Fruit fly (Drosophila melanogaster) whole organism, pupa: ENCODE data around the gene CG6034.

Source experiments
- CG10348 ChIP-seq: fragments of 200-800 bp; sonication (Bioruptor generic); IDR thresholded peaks from 2 replicates; pipeline ENCODE4 v1.3.6; 2022; ENCODE audit warnings: missing biosample characterization, missing genetic modification characterization
- CG17806 ChIP-seq: fragments of 200-800 bp; sonication (Bioruptor generic); optimal IDR thresholded peaks from 2 replicates; lab custom pipeline; 2018; ENCODE audit warnings: missing biosample characterization, mild to moderate bottlenecking, missing genetic modification characterization, moderate library complexity
- CG4496 ChIP-seq: fragments of 200-800 bp; sonication (Bioruptor generic); IDR thresholded peaks from 3 replicates; pipeline ENCODE4 v1.3.6; 2022; ENCODE audit warnings: missing biosample characterization, missing genetic modification characterization
- EcR ChIP-seq: fragments of 200-800 bp; sonication (Bioruptor generic); optimal IDR thresholded peaks from 3 replicates; lab custom pipeline; 2019; ENCODE audit warnings: missing biosample characterization, missing genetic modification characterization, mild to moderate bottlenecking, moderate library complexity, missing genetic modification reagents
- fd96Ca ChIP-seq: fragments of 200-800 bp; sonication (Bioruptor generic); IDR thresholded peaks from 3 replicates; pipeline ENCODE4 v1.3.6; 2022; ENCODE audit warnings: missing biosample characterization, missing genetic modification characterization

dm6 chr3L:17740471-17740870, 6.2 kb downstream of the CG6034 start, which contains the start of gene CG7460:
- no peak for TF ChIP-seq EcR (GFP tag; lab: Kevin White, UChicago)
- no peak for TF ChIP-seq CG4496
- TF ChIP-seq CG10348 (GFP tag; lab: Robert Waterston, UW): no peak
- TF ChIP-seq CG17806 (tag; lab: Kevin White, UChicago): no peak
- no peak for TF ChIP-seq fd96Ca (GFP tag; lab: Robert Waterston, UW)
